Fruit fly (Drosophila melanogaster) whole organism, prepupa: Measurements from ENCODE around the gene CG10589.

Source experiments
- CG10631 ChIP-seq: fragments of 200-800 bp; sonication (Bioruptor generic); optimal IDR thresholded peaks from 2 replicates; lab custom pipeline; 2016; ENCODE audit warnings: missing biosample characterization, missing genetic modification characterization
- CG10669 ChIP-seq: fragments of 200-800 bp; sonication (Bioruptor generic); optimal IDR thresholded peaks from 3 replicates; lab custom pipeline; 2018; ENCODE audit warnings: missing biosample characterization, mild to moderate bottlenecking, missing genetic modification characterization, moderate library complexity
- CG11294 ChIP-seq: fragments of 200-800 bp; sonication (Bioruptor generic); IDR thresholded peaks from 2 replicates; pipeline ENCODE4 v1.3.6; 2022; ENCODE audit warnings: missing biosample characterization, missing genetic modification characterization
- CG11762 ChIP-seq: fragments of 200-800 bp; sonication (Bioruptor generic); optimal IDR thresholded peaks from 3 replicates; lab custom pipeline; 2016; ENCODE audit warnings: missing biosample characterization, missing genetic modification characterization; ENCODE audit not compliant: insufficient read depth
- CG11902 ChIP-seq: fragments of 200-800 bp; sonication (Bioruptor generic); optimal IDR thresholded peaks from 3 replicates; lab custom pipeline; 2016; ENCODE audit warnings: missing biosample characterization, missing genetic modification characterization
- CG1621 ChIP-seq: fragments of 200-800 bp; sonication (Bioruptor generic); optimal IDR thresholded peaks from 3 replicates; lab custom pipeline; 2018; ENCODE audit warnings: missing biosample characterization, mild to moderate bottlenecking, missing genetic modification characterization
- CG16779 ChIP-seq: fragments of 200-800 bp; sonication (Bioruptor generic); optimal IDR thresholded peaks from 3 replicates; lab custom pipeline; 2017; ENCODE audit warnings: missing biosample characterization, mild to moderate bottlenecking, missing genetic modification characterization
- CG31627 ChIP-seq: fragments of 200-800 bp; sonication (Bioruptor generic); optimal IDR thresholded peaks from 3 replicates; lab custom pipeline; 2016; ENCODE audit warnings: missing biosample characterization, missing genetic modification characterization
- CG32006 ChIP-seq: fragments of 200-800 bp; sonication (Bioruptor generic); optimal IDR thresholded peaks from 3 replicates; lab custom pipeline; 2017; ENCODE audit warnings: missing biosample characterization, mild to moderate bottlenecking, missing genetic modification characterization
- CG34406 ChIP-seq: fragments of 200-800 bp; sonication (Bioruptor generic); optimal IDR thresholded peaks from 3 replicates; lab custom pipeline; 2016; ENCODE audit warnings: missing biosample characterization, missing genetic modification characterization
- CG3919 ChIP-seq: fragments of 200-800 bp; sonication (Bioruptor generic); optimal IDR thresholded peaks from 3 replicates; lab custom pipeline; 2016; ENCODE audit warnings: missing biosample characterization, missing genetic modification characterization
- CG4318 ChIP-seq: fragments of 200-800 bp; sonication (Bioruptor generic); optimal IDR thresholded peaks from 3 replicates; lab custom pipeline; 2017; ENCODE audit warnings: missing biosample characterization, mild to moderate bottlenecking, missing genetic modification characterization
- CG6276 ChIP-seq: fragments of 200-800 bp; sonication (Bioruptor generic); optimal IDR thresholded peaks from 2 replicates; lab custom pipeline; 2017; ENCODE audit warnings: missing biosample characterization, mild to moderate bottlenecking, missing genetic modification characterization
- CG6808 ChIP-seq: fragments of 200-800 bp; sonication (Bioruptor generic); optimal IDR thresholded peaks from 3 replicates; lab custom pipeline; 2017; ENCODE audit warnings: missing biosample characterization, missing genetic modification characterization, mild to moderate bottlenecking, moderate library complexity, missing genetic modification reagents
- CG7368 ChIP-seq: fragments of 200-800 bp; sonication (Bioruptor generic); optimal IDR thresholded peaks from 3 replicates; lab custom pipeline; 2016; ENCODE audit warnings: missing biosample characterization, missing genetic modification characterization
- CG8119 ChIP-seq: fragments of 200-800 bp; sonication (Bioruptor generic); IDR thresholded peaks from 3 replicates; pipeline ENCODE4 v1.3.6; 2022; ENCODE audit warnings: missing biosample characterization, missing genetic modification characterization
- CG8319 ChIP-seq: fragments of 200-800 bp; sonication (Bioruptor generic); optimal IDR thresholded peaks from 3 replicates; lab custom pipeline; 2016; ENCODE audit warnings: missing biosample characterization, missing genetic modification characterization
- CG8632 ChIP-seq: fragments of 200-800 bp; sonication (Bioruptor generic); optimal IDR thresholded peaks from 3 replicates; lab custom pipeline; 2016; ENCODE audit warnings: missing biosample characterization, missing genetic modification characterization
- CG9139 ChIP-seq: fragments of 200-800 bp; sonication (Bioruptor generic); optimal IDR thresholded peaks from 3 replicates; lab custom pipeline; 2017; ENCODE audit warnings: missing biosample characterization, mild to moderate bottlenecking, missing genetic modification characterization
- Eip75B ChIP-seq: fragments of 200-800 bp; sonication (Bioruptor generic); optimal IDR thresholded peaks from 3 replicates; lab custom pipeline; 2016; ENCODE audit warnings: missing biosample characterization, missing genetic modification characterization
- Eip78C ChIP-seq: fragments of 200-800 bp; sonication (Bioruptor generic); peaks from one replicate; lab custom pipeline; 2016; ENCODE audit warnings: missing biosample characterization, missing genetic modification characterization
- Eip93F ChIP-seq: fragments of 200-800 bp; sonication (Bioruptor generic); optimal IDR thresholded peaks from 2 replicates; lab custom pipeline; 2016; ENCODE audit warnings: missing biosample characterization, mild to moderate bottlenecking, missing genetic modification characterization
- Ets21C ChIP-seq: fragments of 200-800 bp; sonication (Bioruptor generic); optimal IDR thresholded peaks from 3 replicates; lab custom pipeline; 2016; ENCODE audit warnings: missing biosample characterization, missing genetic modification characterization
- Ets96B ChIP-seq: fragments of 200-800 bp; optimal IDR thresholded peaks from 2 replicates; lab custom pipeline; 2019; ENCODE audit warnings: missing biosample characterization, mild to moderate bottlenecking, missing genetic modification characterization, moderate library complexity
- Gug ChIP-seq: fragments of 200-800 bp; sonication (Bioruptor generic); IDR thresholded peaks from 2 replicates; pipeline ENCODE4 v1.3.6; 2022; ENCODE audit warnings: missing biosample characterization, missing genetic modification characterization
- Hr39 ChIP-seq: fragments of 200-800 bp; sonication (Bioruptor generic); optimal IDR thresholded peaks from 2 replicates; lab custom pipeline; 2016; ENCODE audit warnings: missing biosample characterization, missing genetic modification characterization
- Hr4 ChIP-seq: fragments of 200-800 bp; sonication (Bioruptor generic); optimal IDR thresholded peaks from 3 replicates; lab custom pipeline; 2016; ENCODE audit warnings: missing biosample characterization, missing genetic modification characterization
- Met ChIP-seq: fragments of 200-800 bp; sonication (Bioruptor generic); optimal IDR thresholded peaks from 3 replicates; lab custom pipeline; 2016; ENCODE audit warnings: missing biosample characterization, missing genetic modification characterization
- OdsH ChIP-seq: fragments of 200-800 bp; sonication (Bioruptor generic); optimal IDR thresholded peaks from 3 replicates; lab custom pipeline; 2016; ENCODE audit warnings: missing biosample characterization, missing genetic modification characterization
- Smox ChIP-seq: fragments of 200-800 bp; sonication (Bioruptor generic); optimal IDR thresholded peaks from 3 replicates; lab custom pipeline; 2016; ENCODE audit warnings: missing biosample characterization, missing genetic modification characterization
- Sox102F ChIP-seq: fragments of 200-800 bp; sonication (Bioruptor generic); optimal IDR thresholded peaks from 2 replicates; lab custom pipeline; 2016; ENCODE audit warnings: missing biosample characterization, mild to moderate bottlenecking, missing genetic modification characterization
- Sox14 ChIP-seq: fragments of 200-800 bp; sonication (Bioruptor generic); optimal IDR thresholded peaks from 3 replicates; lab custom pipeline; 2016; ENCODE audit warnings: missing biosample characterization, missing genetic modification characterization
- Sox15 ChIP-seq: fragments of 200-800 bp; sonication (Bioruptor generic); optimal IDR thresholded peaks from 3 replicates; lab custom pipeline; 2016; ENCODE audit warnings: missing biosample characterization, missing genetic modification characterization
- achi ChIP-seq: fragments of 200-800 bp; sonication (Bioruptor generic); optimal IDR thresholded peaks from 3 replicates; lab custom pipeline; 2016; ENCODE audit warnings: missing biosample characterization, missing genetic modification characterization
- acj6 ChIP-seq: fragments of 200-800 bp; sonication (Bioruptor generic); optimal IDR thresholded peaks from 3 replicates; lab custom pipeline; 2016; ENCODE audit warnings: missing biosample characterization, missing genetic modification characterization
- dac ChIP-seq: fragments of 200-800 bp; sonication (Bioruptor generic); optimal IDR thresholded peaks from 2 replicates; lab custom pipeline; 2017; ENCODE audit warnings: missing biosample characterization, mild to moderate bottlenecking, missing genetic modification characterization
- eg ChIP-seq: fragments of 200-800 bp; sonication (Bioruptor generic); IDR thresholded peaks from 3 replicates; pipeline ENCODE4 v1.3.6; 2022; ENCODE audit warnings: missing biosample characterization, missing genetic modification characterization
- esn ChIP-seq: fragments of 200-800 bp; sonication (Bioruptor generic); optimal IDR thresholded peaks from 2 replicates; lab custom pipeline; 2016; ENCODE audit warnings: missing biosample characterization, mild to moderate bottlenecking, missing genetic modification characterization, moderate library complexity
- fd59A ChIP-seq: fragments of 200-800 bp; sonication (Bioruptor generic); optimal IDR thresholded peaks from 2 replicates; lab custom pipeline; 2017; ENCODE audit warnings: missing biosample characterization, mild to moderate bottlenecking, missing genetic modification characterization, missing genetic modification reagents
- fd85E ChIP-seq: fragments of 200-800 bp; sonication (Bioruptor generic); optimal IDR thresholded peaks from 3 replicates; lab custom pipeline; 2016; ENCODE audit warnings: missing biosample characterization, missing genetic modification characterization
- fkh ChIP-seq: fragments of 200-800 bp; sonication (Bioruptor generic); optimal IDR thresholded peaks from 3 replicates; lab custom pipeline; 2017; ENCODE audit warnings: missing biosample characterization, mild to moderate bottlenecking, missing genetic modification characterization, moderate library complexity
- lz ChIP-seq: fragments of 200-800 bp; sonication (Bioruptor generic); optimal IDR thresholded peaks from 3 replicates; lab custom pipeline; 2016; ENCODE audit warnings: missing biosample characterization, missing genetic modification characterization
- net ChIP-seq: fragments of 200-800 bp; sonication (Bioruptor generic); optimal IDR thresholded peaks from 3 replicates; lab custom pipeline; 2016; ENCODE audit warnings: missing biosample characterization, missing genetic modification characterization
- spab ChIP-seq: fragments of 200-800 bp; sonication (Bioruptor generic); optimal IDR thresholded peaks from 2 replicates; lab custom pipeline; 2017; ENCODE audit warnings: missing biosample characterization, mild to moderate bottlenecking, missing genetic modification characterization, missing genetic modification reagents
- ss ChIP-seq, 2 experiments: fragments of 200-800 bp; sonication (Bioruptor generic); optimal IDR thresholded peaks; 2 replicates in 1 of 2; 3 replicates in 1 of 2; lab custom pipeline; 2017 to 2018; ENCODE audit warnings: mild to moderate bottlenecking in 2 of 2, missing biosample characterization in 2 of 2, missing genetic modification characterization in 2 of 2, moderate library complexity in 1 of 2
- svp ChIP-seq: fragments of 200-800 bp; sonication (Bioruptor generic); peaks from one replicate; lab custom pipeline; 2016; ENCODE audit warnings: missing biosample characterization, missing genetic modification characterization
- topi ChIP-seq: fragments of 200-800 bp; sonication (Bioruptor generic); optimal IDR thresholded peaks from 3 replicates; lab custom pipeline; 2016; ENCODE audit warnings: missing biosample characterization, missing genetic modification characterization

The CG10589 gene

dm6 chr3L:20905495-20905894 is 22.1 kb upstream of the CG10589 start, which contains the start of gene CG11458:
CG11458 (plus strand) TSS chr3L:20905795.
- no peak for TF ChIP-seq CG6276 (GFP tag; lab: Kevin White, UChicago)
- no peak for TF ChIP-seq svp (GFP tag; lab: Kevin White, UChicago)
- no peak for TF ChIP-seq Ets96B (tag; lab: Kevin White, UChicago)
- no peak for TF ChIP-seq acj6 (GFP tag; lab: Kevin White, UChicago)
- TF ChIP-seq Sox15 (GFP tag; lab: Kevin White, UChicago), result no peak
- no peak for TF ChIP-seq CG11294
- TF ChIP-seq dac (GFP tag; lab: Kevin White, UChicago), result no peak
- TF ChIP-seq CG11762 (GFP tag; lab: Kevin White, UChicago), result no peak
- no peak for TF ChIP-seq CG7368 (GFP tag; lab: Kevin White, UChicago)
- no peak for TF ChIP-seq CG34406 (GFP tag; lab: Kevin White, UChicago)
- no peak for TF ChIP-seq OdsH (GFP tag; lab: Kevin White, UChicago)
- TF ChIP-seq CG10631 (GFP tag; lab: Kevin White, UChicago), result no peak
- TF ChIP-seq Eip75B (GFP tag; lab: Kevin White, UChicago), result no peak
- TF ChIP-seq Ets21C (GFP tag; lab: Kevin White, UChicago), result no peak
- TF ChIP-seq Gug, result no peak
- TF ChIP-seq, all 60 proteins: peak for 0

- TF ChIP-seq Eip78C (GFP tag; lab: Kevin White, UChicago) (peak; percentile 60), fd85E (no peak)
Measured at dm6 chr3L:20906959-20907358, 20.7 kb upstream of the CG10589 start.

dm6 chr3L:20914375-20914774 is 13.3 kb upstream of the CG10589 start:
- TF ChIP-seq achi (GFP tag; lab: Kevin White, UChicago), result peak; percentile 67
- TF ChIP-seq CG6808 (GFP tag; lab: Kevin White, UChicago), result peak; percentile 23
- TF ChIP-seq CG16779 (tag; lab: Kevin White, UChicago), result peak; percentile 44
- no peak for TF ChIP-seq net
- no peak for TF ChIP-seq Hr39 (GFP tag; lab: Kevin White, UChicago)
- no peak for TF ChIP-seq Smox (GFP tag; lab: Kevin White, UChicago)
- TF ChIP-seq ss (GFP tag; optimal IDR thresholded peaks at IDR 0.05; lab: Kevin White, UChicago), result peak; percentile 12 to 29
- peak; percentile 86 for TF ChIP-seq CG32006 (GFP tag; lab: Kevin White, UChicago)
- no peak for TF ChIP-seq CG3919 (GFP tag; lab: Kevin White, UChicago)
- no peak for TF ChIP-seq CG11762 (GFP tag; lab: Kevin White, UChicago)
- peak; percentile 78 for TF ChIP-seq CG6276 (GFP tag; lab: Kevin White, UChicago)
- TF ChIP-seq fkh (GFP tag; lab: Kevin White, UChicago), result no peak
- TF ChIP-seq Hr4 (GFP tag; lab: Kevin White, UChicago), result peak; percentile 29
- peak; percentile 68 for TF ChIP-seq CG10631 (GFP tag; lab: Kevin White, UChicago)
- peak; percentile 32 for TF ChIP-seq CG34406 (GFP tag; lab: Kevin White, UChicago)
- no peak for TF ChIP-seq Sox102F (GFP tag; lab: Kevin White, UChicago)
- peak; percentile 72 for TF ChIP-seq CG4318 (GFP tag; lab: Kevin White, UChicago)
- no peak for TF ChIP-seq CG9139
- no peak for TF ChIP-seq CG11294
- no peak for TF ChIP-seq Eip75B (GFP tag; lab: Kevin White, UChicago)
- no peak for TF ChIP-seq CG1621 (tag; lab: Kevin White, UChicago)
- no peak for TF ChIP-seq Met (GFP tag; lab: Kevin White, UChicago)
- peak; percentile 11 for TF ChIP-seq CG10669 (GFP tag; lab: Kevin White, UChicago)
- peak; percentile 47; the same call in 2 of the 3 replicates for TF ChIP-seq eg (GFP tag; lab: Robert Waterston, UW)
- no peak for TF ChIP-seq fd59A
- TF ChIP-seq spab (GFP tag; lab: Kevin White, UChicago), result peak; percentile 31
- no peak for TF ChIP-seq lz (GFP tag; lab: Kevin White, UChicago)
- TF ChIP-seq Gug, result peak; percentile 54
- no peak for TF ChIP-seq Ets21C (GFP tag; lab: Kevin White, UChicago)
- TF ChIP-seq CG31627 (GFP tag; lab: Kevin White, UChicago), result no peak
- no peak for TF ChIP-seq esn (GFP tag; lab: Kevin White, UChicago)
- TF ChIP-seq fd85E, result no peak
- peak; percentile 3 for TF ChIP-seq CG8632
- no peak for TF ChIP-seq Eip93F (GFP tag; lab: Kevin White, UChicago)
- peak; percentile 76 for TF ChIP-seq CG8119 (GFP tag; lab: Robert Waterston, UW)
- TF ChIP-seq topi (GFP tag; lab: Kevin White, UChicago), result no peak
- TF ChIP-seq CG8319, result no peak
- TF ChIP-seq Eip78C (GFP tag; lab: Kevin White, UChicago), result peak; percentile 14
- TF ChIP-seq CG11902 (GFP tag; lab: Kevin White, UChicago), result no peak
- TF ChIP-seq Sox14, result no peak
